Worm (Caenorhabditis elegans) whole organism, young adult: Measurements from ENCODE around the gene R02D5.6.

Experiments
- B0336.3 ChIP-seq: fragments of 200-800 bp; sonication (Bioruptor generic); IDR thresholded peaks from 2 replicates; pipeline ENCODE4 v1.3.6; 2022; ENCODE audit warnings: missing genetic modification characterization, missing compliant biosample characterization
- C06A6.2 ChIP-seq: fragments of 200-800 bp; sonication (Bioruptor generic); conservative IDR thresholded peaks from 2 replicates; pipeline ENCODE4 v1.3.6; 2022; ENCODE audit warnings: missing genetic modification characterization, missing compliant biosample characterization
- D2030.7 ChIP-seq: fragments of 200-800 bp; sonication (Bioruptor generic); IDR thresholded peaks from 2 replicates; pipeline ENCODE4 v1.3.6; 2022; ENCODE audit warnings: missing genetic modification reagents, missing genetic modification characterization, missing compliant biosample characterization
- F57A8.1 ChIP-seq: fragments of 200-800 bp; sonication (Bioruptor generic); optimal IDR thresholded peaks from 2 replicates; lab custom pipeline; 2018; ENCODE audit warnings: mild to moderate bottlenecking, missing genetic modification characterization, moderate library complexity, missing compliant biosample characterization
- Y79H2A.3 ChIP-seq: fragments of 200-800 bp; sonication (Bioruptor generic); conservative IDR thresholded peaks from 2 replicates; pipeline ENCODE4 v1.3.6; 2022; ENCODE audit warnings: missing genetic modification reagents, missing genetic modification characterization, missing compliant biosample characterization
- athp-1 ChIP-seq: sonication (generic microtip); optimal IDR thresholded peaks from 2 replicates; lab custom pipeline; 2017; ENCODE audit warnings: mild to moderate bottlenecking, missing genetic modification characterization, missing compliant biosample characterization
- attf-3 ChIP-seq: fragments of 200-800 bp; sonication (Bioruptor generic); conservative IDR thresholded peaks from 2 replicates; pipeline ENCODE4 v1.3.6; 2022; ENCODE audit warnings: missing genetic modification reagents, missing genetic modification characterization, missing compliant biosample characterization
- bed-2 ChIP-seq: fragments of 200-800 bp; sonication (Bioruptor generic); IDR thresholded peaks from 2 replicates; pipeline ENCODE4 v1.3.6; 2022; ENCODE audit warnings: missing genetic modification reagents, missing genetic modification characterization, missing compliant biosample characterization
- cebp-2 ChIP-seq: fragments of 200-800 bp; sonication (Bioruptor generic); IDR thresholded peaks from 2 replicates; pipeline ENCODE4 v1.3.6; 2022; ENCODE audit warnings: missing genetic modification characterization, missing compliant biosample characterization
- ceh-100 ChIP-seq: fragments of 200-800 bp; sonication (Bioruptor generic); IDR thresholded peaks from 2 replicates; pipeline ENCODE4 v1.3.6; 2022; ENCODE audit warnings: missing genetic modification reagents, missing genetic modification characterization, missing compliant biosample characterization
- ceh-91 ChIP-seq: fragments of 200-800 bp; sonication (Bioruptor generic); IDR thresholded peaks from 2 replicates; pipeline ENCODE4 v1.3.6; 2022; ENCODE audit warnings: missing genetic modification reagents, missing genetic modification characterization, missing compliant biosample characterization
- dpl-1 ChIP-seq: fragments of 150-350 bp; optimal IDR thresholded peaks from 2 replicates; lab custom pipeline; 2014; ENCODE audit warnings: missing biosample characterization, missing genetic modification reagents, missing genetic modification characterization
- efl-1 ChIP-seq: fragments of 150-350 bp; optimal IDR thresholded peaks from 2 replicates; lab custom pipeline; 2014; ENCODE audit warnings: missing biosample characterization, missing genetic modification reagents, missing genetic modification characterization
- egrh-3 ChIP-seq: fragments of 200-800 bp; sonication (Bioruptor generic); IDR thresholded peaks from 2 replicates; pipeline ENCODE4 v1.3.6; 2022; ENCODE audit warnings: missing genetic modification reagents, missing genetic modification characterization, missing compliant biosample characterization
- ekl-4 ChIP-seq: fragments of 200-800 bp; sonication (Bioruptor generic); IDR thresholded peaks from 2 replicates; pipeline ENCODE4 v1.3.6; 2022; ENCODE audit warnings: missing genetic modification reagents, missing genetic modification characterization, missing compliant biosample characterization
- ets-4 ChIP-seq: fragments of 200-800 bp; sonication (Bioruptor generic); optimal IDR thresholded peaks from 2 replicates; lab custom pipeline; 2018; ENCODE audit warnings: mild to moderate bottlenecking, missing genetic modification characterization, missing compliant biosample characterization
- fkh-3 ChIP-seq: sonication (generic microtip); optimal IDR thresholded peaks from 2 replicates; lab custom pipeline; 2016; ENCODE audit warnings: mild to moderate bottlenecking, missing genetic modification characterization, missing compliant biosample characterization
- hlh-12 ChIP-seq: sonication (generic microtip); optimal IDR thresholded peaks from 2 replicates; lab custom pipeline; 2016; ENCODE audit warnings: missing genetic modification characterization, missing compliant biosample characterization
- let-526 ChIP-seq: fragments of 200-800 bp; sonication (Bioruptor generic); IDR thresholded peaks from 2 replicates; pipeline ENCODE4 v1.3.6; 2022; ENCODE audit warnings: missing genetic modification reagents, missing genetic modification characterization, missing compliant biosample characterization
- let-607 ChIP-seq, 2 experiments: fragments of 200-800 bp in 1 of 2; sonication (Bioruptor generic) in 1 of 2; sonication (generic microtip) in 1 of 2; optimal IDR thresholded peaks; 2 replicates each; lab custom pipeline; 2016 to 2018; ENCODE audit warnings: mild to moderate bottlenecking in 2 of 2, missing compliant biosample characterization in 2 of 2, missing genetic modification characterization in 2 of 2, moderate library complexity in 2 of 2, missing genotype in 1 of 2
- lsl-1 ChIP-seq: fragments of 200-800 bp; sonication (Bioruptor generic); optimal IDR thresholded peaks from 2 replicates; lab custom pipeline; 2018; ENCODE audit warnings: mild to moderate bottlenecking, missing genetic modification characterization, moderate library complexity, missing compliant biosample characterization
- madf-3 ChIP-seq: fragments of 200-800 bp; sonication (Bioruptor generic); IDR thresholded peaks from 2 replicates; pipeline ENCODE4 v1.3.6; 2022; ENCODE audit warnings: missing genetic modification reagents, missing genetic modification characterization, missing compliant biosample characterization
- madf-6 ChIP-seq: fragments of 200-800 bp; sonication (Bioruptor generic); IDR thresholded peaks from 2 replicates; pipeline ENCODE4 v1.3.6; 2022; ENCODE audit warnings: missing genetic modification reagents, missing genetic modification characterization, missing compliant biosample characterization
- madf-8 ChIP-seq: fragments of 200-800 bp; sonication (Bioruptor generic); conservative IDR thresholded peaks from 2 replicates; pipeline ENCODE4 v1.3.6; 2022; ENCODE audit warnings: missing genetic modification reagents, missing genetic modification characterization, missing compliant biosample characterization
- mcd-1 ChIP-seq: fragments of 200-800 bp; sonication (Bioruptor generic); IDR thresholded peaks from 2 replicates; pipeline ENCODE4 v1.3.6; 2022; ENCODE audit warnings: missing genetic modification reagents, missing genetic modification characterization, missing compliant biosample characterization
- nfyb-1 ChIP-seq: fragments of 200-800 bp; sonication (Bioruptor generic); IDR thresholded peaks from 2 replicates; pipeline ENCODE4 v1.3.6; 2022; ENCODE audit warnings: missing genetic modification reagents, missing genetic modification characterization, missing compliant biosample characterization
- nhr-80 ChIP-seq: sonication (generic microtip); optimal IDR thresholded peaks from 2 replicates; lab custom pipeline; 2016; ENCODE audit warnings: missing genetic modification characterization, missing compliant biosample characterization
- pha-4 ChIP-seq: fragments of 150-350 bp; sonication (generic microtip); optimal IDR thresholded peaks from 2 replicates; lab custom pipeline; 2014; ENCODE audit warnings: missing biosample characterization, missing genetic modification reagents, missing genetic modification characterization
- rcor-1 ChIP-seq: fragments of 200-800 bp; sonication (Bioruptor generic); IDR thresholded peaks from 2 replicates; pipeline ENCODE4 v1.3.6; 2022; ENCODE audit warnings: missing genetic modification reagents, missing genetic modification characterization, missing compliant biosample characterization
- repo-1 ChIP-seq: sonication (generic microtip); optimal IDR thresholded peaks from 2 replicates; lab custom pipeline; 2017; ENCODE audit warnings: mild to moderate bottlenecking, missing genetic modification characterization, missing compliant biosample characterization
- snpc-1.1 ChIP-seq: sonication (generic microtip); optimal IDR thresholded peaks from 2 replicates; lab custom pipeline; 2017; ENCODE audit warnings: missing genetic modification characterization, mild to moderate bottlenecking, missing compliant biosample characterization, antibody characterized with exemption, moderate library complexity, missing genotype, missing genetic modification reagents; ENCODE audit not compliant: insufficient read depth
- snpc-1.3 ChIP-seq: sonication (generic microtip); optimal IDR thresholded peaks from 2 replicates; lab custom pipeline; 2017; ENCODE audit warnings: missing genetic modification characterization, mild to moderate bottlenecking, missing compliant biosample characterization, antibody characterized with exemption, moderate library complexity, missing genotype, missing genetic modification reagents; ENCODE audit not compliant: insufficient read depth
- ztf-18 ChIP-seq: sonication (generic microtip); optimal IDR thresholded peaks from 2 replicates; lab custom pipeline; 2016; ENCODE audit warnings: missing genotype, mild to moderate bottlenecking, missing genetic modification characterization, missing compliant biosample characterization
- ztf-25 ChIP-seq: fragments of 200-800 bp; sonication (Bioruptor generic); IDR thresholded peaks from 2 replicates; pipeline ENCODE4 v1.3.6; 2022; ENCODE audit warnings: missing genetic modification reagents, missing genetic modification characterization, missing compliant biosample characterization
- ztf-6 ChIP-seq: fragments of 200-800 bp; sonication (Bioruptor generic); IDR thresholded peaks from 2 replicates; pipeline ENCODE4 v1.3.6; 2022; ENCODE audit warnings: missing genetic modification reagents, missing genetic modification characterization, missing compliant biosample characterization

The R02D5.6 gene

ce11 chrV:14548510-14548909 lies 30.6 kb upstream of the R02D5.6 start:
- TF ChIP-seq F57A8.1 (no peak), ztf-18 (tag; lab: Kevin White, UChicago) (no peak), snpc-1.3 (tag; lab: Kevin White, UChicago) (no peak), Y79H2A.3 (no peak), madf-8 (GFP tag; lab: Robert Waterston, UW) (no peak)
- TF ChIP-seq, all 124 proteins: peak for 0

ce11 chrV:14546569-14546968 lies 28.7 kb upstream of the R02D5.6 start, which contains the start of gene C53A5.13:
C53A5.13 (plus strand) TSS chrV:14546869.
- TF ChIP-seq egrh-3 (GFP tag; lab: Robert Waterston, UW) (no peak), ceh-100 (GFP tag; lab: Robert Waterston, UW) (no peak), snpc-1.1 (tag; lab: Kevin White, UChicago) (no peak), lsl-1 (GFP tag; lab: Kevin White, UChicago) (no peak), efl-1 (no peak), B0336.3 (GFP tag; lab: Robert Waterston, UW) (no peak), ztf-6 (GFP tag; lab: Robert Waterston, UW) (no peak), repo-1 (tag; lab: Kevin White, UChicago) (no peak), nfyb-1 (no peak), ztf-18 (tag; lab: Kevin White, UChicago) (no peak), mcd-1 (GFP tag; lab: Robert Waterston, UW) (no peak)

ce11 chrV:14545816-14546283 lies 27.9 kb upstream of the R02D5.6 start, which contains the start of gene rike-1:
rike-1 (minus strand) TSS chrV:14545866.
- peak; percentile 9 for TF ChIP-seq dpl-1 (GFP tag; lab: Kevin White, UChicago)
- peak; percentile 34 for TF ChIP-seq lsl-1 (GFP tag; lab: Kevin White, UChicago)
- TF ChIP-seq athp-1 (tag; lab: Kevin White, UChicago): no peak
- no peak for TF ChIP-seq madf-3 (GFP tag; lab: Robert Waterston, UW)
- TF ChIP-seq rcor-1 (GFP tag; lab: Robert Waterston, UW): 0 out of 2 replicates have a peak, but pooled peaks have one; percentile 8
- no peak for TF ChIP-seq bed-2 (GFP tag; lab: Robert Waterston, UW)
- TF ChIP-seq ztf-25 (GFP tag; lab: Robert Waterston, UW): no peak
- TF ChIP-seq cebp-2 (GFP tag; lab: Robert Waterston, UW): no peak
- no peak for TF ChIP-seq let-526 (GFP tag; lab: Robert Waterston, UW)
- peak in 1 of 2 experiments; percentile 9 for TF ChIP-seq let-607 (tag; optimal IDR thresholded peaks at IDR 0.05; lab: Kevin White, UChicago)
- TF ChIP-seq efl-1: peak; percentile 15
- no peak for TF ChIP-seq ets-4 (GFP tag; lab: Kevin White, UChicago)
- TF ChIP-seq madf-8 (GFP tag; lab: Robert Waterston, UW): 0 out of 2 replicates have a peak, but pooled peaks have one; percentile 21
- TF ChIP-seq ekl-4: no peak
- no peak for TF ChIP-seq hlh-12 (tag; lab: Kevin White, UChicago)
- TF ChIP-seq C06A6.2 (GFP tag; lab: Robert Waterston, UW): no peak
- peak; percentile 54; the same call in 1 of the 2 replicates for TF ChIP-seq ceh-91 (GFP tag; lab: Robert Waterston, UW)
- TF ChIP-seq D2030.7: no peak
- TF ChIP-seq pha-4 (tag; lab: Kevin White, UChicago): no peak
- TF ChIP-seq attf-3 (GFP tag; lab: Robert Waterston, UW): no peak
- TF ChIP-seq madf-6: peak; percentile 49; the same call in 1 of the 2 replicates

- TF ChIP-seq mcd-1 (GFP tag; lab: Robert Waterston, UW): no peak
- no peak for TF ChIP-seq fkh-3
- peak; percentile 42 for TF ChIP-seq nhr-80 (tag; lab: Kevin White, UChicago)
Observed at ce11 chrV:14542138-14542537, 24.2 kb upstream of the R02D5.6 start.
